Worm (Caenorhabditis elegans): ENCODE results near the gene srg-46.

DNA sequence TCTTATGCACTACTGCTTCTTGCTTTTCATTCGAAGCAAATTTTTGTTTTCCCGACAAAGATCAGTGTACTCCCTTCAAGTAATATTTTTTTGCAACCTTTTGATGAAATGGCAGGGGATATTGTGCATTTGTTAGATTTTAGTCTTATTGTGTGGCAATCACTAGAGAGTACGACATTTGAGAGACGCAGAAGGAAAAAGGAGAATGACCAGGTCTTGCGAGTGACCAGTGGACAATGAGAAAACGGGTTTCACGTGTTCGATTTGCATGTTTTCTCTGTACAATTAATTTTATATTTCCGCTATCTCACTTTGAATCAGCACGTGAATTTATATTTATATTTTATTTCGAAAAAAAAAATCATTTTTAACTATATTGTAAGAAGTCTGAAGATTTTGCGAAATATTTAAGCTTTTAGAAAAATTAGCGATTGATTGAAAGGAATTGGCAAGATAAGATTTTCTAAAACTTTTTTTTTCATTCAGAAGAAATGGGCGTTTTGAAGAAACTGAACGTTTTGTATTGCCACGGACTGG is 27.6 kb upstream of the srg-46 start, which contains the start of gene C50B6.9:
- TF ChIP-seq sdz-38 (tag; optimal IDR thresholded peaks at IDR 0.05) (no peak), unc-62 (GFP tag; optimal IDR thresholded peaks at IDR 0.05) (no peak), pha-4 (tag; optimal IDR thresholded peaks at IDR 0.05) (no peak), nhr-27 (tag; optimal IDR thresholded peaks at IDR 0.05) (no peak), nhr-90 (tag; optimal IDR thresholded peaks at IDR 0.05) (no peak), snpc-4 (GFP tag; optimal IDR thresholded peaks at IDR 0.05) (no peak), snpc-4 (tag; optimal IDR thresholded peaks at IDR 0.05) (no peak), ama-1 (optimal IDR thresholded peaks at IDR 0.05) (no peak), ama-1 (GFP tag; optimal IDR thresholded peaks at IDR 0.05) (no peak), sea-2 (GFP tag; IDR thresholded peaks at IDR 0.05) (no peak), F49E8.2 (tag; optimal IDR thresholded peaks at IDR 0.05; ENCODE audit: insufficient read depth) (no peak)
